Worm (Caenorhabditis elegans) whole organism, young adult: ENCODE data around the gene glct-6.

Source experiments
- F39B2.1 ChIP-seq: fragments of 200-800 bp; sonication (Bioruptor generic); IDR thresholded peaks from 2 replicates; pipeline ENCODE4 v1.3.6; 2022; ENCODE audit warnings: missing genetic modification reagents, missing genetic modification characterization, missing compliant biosample characterization
- T26A5.8 ChIP-seq: sonication (generic microtip); optimal IDR thresholded peaks from 2 replicates; lab custom pipeline; 2016; ENCODE audit warnings: missing genetic modification characterization, missing compliant biosample characterization
- akir-1 ChIP-seq: fragments of 200-800 bp; sonication (Bioruptor generic); optimal IDR thresholded peaks from 2 replicates; lab custom pipeline; 2018; ENCODE audit warnings: mild to moderate bottlenecking, missing genetic modification characterization, moderate library complexity, missing compliant biosample characterization
- ama-1 ChIP-seq, 3 experiments: fragments of 150-350 bp in 1 of 3; sonication (generic microtip) in 2 of 3; optimal IDR thresholded peaks; 2 replicates each; lab custom pipeline; 2014 to 2018; ENCODE audit warnings: missing biosample characterization in 2 of 3, missing genetic modification characterization in 2 of 3, missing genetic modification reagents in 2 of 3
- attf-6 ChIP-seq: fragments of 200-800 bp; sonication (Bioruptor generic); IDR thresholded peaks from 2 replicates; pipeline ENCODE4 v1.3.6; 2022; ENCODE audit warnings: missing genetic modification reagents, missing genetic modification characterization, missing compliant biosample characterization
- hsf-1 ChIP-seq: fragments of 200-800 bp; sonication (Bioruptor generic); IDR thresholded peaks from 2 replicates; pipeline ENCODE4 v1.3.6; 2022; ENCODE audit warnings: missing genetic modification reagents, missing genetic modification characterization, missing compliant biosample characterization
- rec-8 ChIP-seq, 2 experiments: sonication (generic microtip); optimal IDR thresholded peaks; 2 replicates each; lab custom pipeline; 2016; ENCODE audit warnings: mild to moderate bottlenecking in 2 of 2, missing genetic modification characterization in 2 of 2, missing genetic modification reagents in 2 of 2, missing genotype in 2 of 2, missing biosample characterization in 1 of 2, missing compliant biosample characterization in 1 of 2, moderate library complexity in 1 of 2
- rpc-1 ChIP-seq, 2 experiments: fragments of 150-350 bp in 1 of 2; sonication (generic microtip) in 1 of 2; optimal IDR thresholded peaks; 2 replicates each; lab custom pipeline; 2014 to 2018; ENCODE audit warnings: missing biosample characterization in 1 of 2, missing genetic modification characterization in 1 of 2, missing genetic modification reagents in 1 of 2, missing genotype in 1 of 2
- snpc-4 ChIP-seq, 5 experiments: fragments of 150-350 bp in 1 of 5; sonication (generic microtip) in 4 of 5; optimal IDR thresholded peaks; 2 replicates each; lab custom pipeline; 2014 to 2018; ENCODE audit warnings: missing genetic modification characterization in 5 of 5, missing biosample characterization in 3 of 5, antibody characterized with exemption in 2 of 5, mild to moderate bottlenecking in 2 of 5, missing compliant biosample characterization in 2 of 5, missing genotype in 2 of 5, moderate library complexity in 2 of 5, missing genetic modification reagents in 1 of 5
- unc-62 ChIP-seq: fragments of 150-350 bp; optimal IDR thresholded peaks from 2 replicates; lab custom pipeline; 2014; ENCODE audit warnings: missing biosample characterization, missing genetic modification reagents, missing genetic modification characterization
- zim-3 ChIP-seq: sonication (generic microtip); optimal IDR thresholded peaks from 2 replicates; lab custom pipeline; 2017; ENCODE audit warnings: mild to moderate bottlenecking, missing genetic modification characterization, moderate library complexity, missing compliant biosample characterization
- ztf-18 ChIP-seq: sonication (generic microtip); optimal IDR thresholded peaks from 2 replicates; lab custom pipeline; 2016; ENCODE audit warnings: missing genotype, mild to moderate bottlenecking, missing genetic modification characterization, missing compliant biosample characterization

ce11 chrIV:3807545-3807944 is 23.5 kb downstream of the glct-6 start:
- TF ChIP-seq T26A5.8 (tag; lab: Kevin White, UChicago) (no peak), hsf-1 (no peak), unc-62 (GFP tag; lab: Kevin White, UChicago) (no peak), attf-6 (GFP tag; lab: Robert Waterston, UW) (no peak), rpc-1 (optimal IDR thresholded peaks at IDR 0.05; lab: Kevin White, UChicago) (no peak), rpc-1 (tag; optimal IDR thresholded peaks at IDR 0.05; lab: Kevin White, UChicago) (no peak), rec-8 (tag; optimal IDR thresholded peaks at IDR 0.05; lab: Kevin White, UChicago) (no peak), ama-1 (optimal IDR thresholded peaks at IDR 0.05; lab: Kevin White, UChicago) (no peak), ama-1 (GFP tag; optimal IDR thresholded peaks at IDR 0.05; lab: Kevin White, UChicago) (no peak), snpc-4 (GFP tag; optimal IDR thresholded peaks at IDR 0.05; lab: Kevin White, UChicago) (no peak), snpc-4 (tag; optimal IDR thresholded peaks at IDR 0.05; lab: Kevin White, UChicago) (no peak), ztf-18 (tag; lab: Kevin White, UChicago) (no peak), zim-3 (tag; lab: Kevin White, UChicago) (no peak), akir-1 (GFP tag; lab: Kevin White, UChicago) (no peak), F39B2.1 (GFP tag; lab: Robert Waterston, UW) (no peak)
